Worm (Caenorhabditis elegans) whole organism, midembryonic: Measurements from ENCODE around the gene ptd-2.

ENCODE experiments used
- T22C8.4 ChIP-seq: fragments of 200-800 bp; sonication (Bioruptor generic); IDR thresholded peaks from 2 replicates; pipeline ENCODE4 v1.3.6; 2022; ENCODE audit warnings: missing genetic modification characterization, missing compliant biosample characterization
- cog-1 ChIP-seq: sonication (generic microtip); optimal IDR thresholded peaks from 2 replicates; lab custom pipeline; 2016; ENCODE audit warnings: missing genetic modification characterization, missing compliant biosample characterization
- flt-1 ChIP-seq: fragments of 200-800 bp; sonication (Bioruptor generic); IDR thresholded peaks from 2 replicates; pipeline ENCODE4 v1.3.6; 2022; ENCODE audit warnings: missing genetic modification characterization, missing compliant biosample characterization
- klf-2 ChIP-seq: fragments of 200-800 bp; sonication (Bioruptor generic); conservative IDR thresholded peaks from 2 replicates; pipeline ENCODE4 v1.3.6; 2022; ENCODE audit warnings: missing genetic modification reagents, missing genetic modification characterization, missing compliant biosample characterization
- med-1 ChIP-seq: sonication (generic microtip); optimal IDR thresholded peaks from 2 replicates; lab custom pipeline; 2017; ENCODE audit warnings: missing genetic modification characterization, mild to moderate bottlenecking, missing compliant biosample characterization, antibody characterized with exemption, missing genetic modification reagents; ENCODE audit not compliant: insufficient read depth
- ref-1 ChIP-seq: fragments of 200-800 bp; sonication (Bioruptor generic); conservative IDR thresholded peaks from 2 replicates; pipeline ENCODE4 v1.3.6; 2022; ENCODE audit warnings: missing genetic modification reagents, missing genetic modification characterization, missing compliant biosample characterization
- tab-1 ChIP-seq: fragments of 200-800 bp; sonication (Bioruptor generic); IDR thresholded peaks from 2 replicates; pipeline ENCODE4 v1.3.6; 2022; ENCODE audit warnings: missing genetic modification characterization, missing compliant biosample characterization
- ztf-23 ChIP-seq: fragments of 200-800 bp; sonication (Bioruptor generic); IDR thresholded peaks from 2 replicates; pipeline ENCODE4 v1.3.6; 2022; ENCODE audit warnings: missing genetic modification reagents, missing genetic modification characterization, missing compliant biosample characterization
- ztf-29 ChIP-seq: fragments of 200-800 bp; sonication (Bioruptor generic); IDR thresholded peaks from 2 replicates; pipeline ENCODE4 v1.3.6; 2022; ENCODE audit warnings: missing genetic modification reagents, missing genetic modification characterization, missing compliant biosample characterization

DNA sequence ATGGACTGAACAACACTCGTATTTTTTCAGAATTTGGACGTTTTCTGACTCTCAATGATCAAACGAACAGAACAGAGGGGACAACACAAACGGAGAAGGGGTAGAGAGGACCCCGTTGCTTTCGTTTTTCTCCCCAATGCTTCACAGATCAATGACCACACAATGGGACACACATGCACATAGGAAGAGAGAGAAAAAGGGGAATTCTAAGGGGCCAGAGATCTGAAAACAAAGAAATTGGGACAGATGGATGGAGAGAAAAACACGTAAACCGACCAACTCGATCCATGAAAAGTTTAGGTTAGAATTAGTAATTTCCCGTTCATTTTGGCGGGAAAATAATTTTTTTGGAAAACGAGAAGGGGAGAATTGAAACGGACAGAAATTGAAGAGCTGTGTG lies 20.4 kb downstream of the ptd-2 start:
- TF ChIP-seq ref-1 (GFP tag; lab: Robert Waterston, UW) (no peak), flt-1 (no peak), T22C8.4 (GFP tag; lab: Robert Waterston, UW) (no peak), tab-1 (GFP tag; lab: Robert Waterston, UW) (no peak), cog-1 (no peak), ztf-29 (GFP tag; lab: Robert Waterston, UW) (no peak), ztf-23 (GFP tag; lab: Robert Waterston, UW) (no peak), med-1 (GFP tag; lab: Kevin White, UChicago) (no peak), klf-2 (GFP tag; lab: Robert Waterston, UW) (no peak)
